Fruit fly (Drosophila melanogaster): ENCODE data around the gene sv.

DNA sequence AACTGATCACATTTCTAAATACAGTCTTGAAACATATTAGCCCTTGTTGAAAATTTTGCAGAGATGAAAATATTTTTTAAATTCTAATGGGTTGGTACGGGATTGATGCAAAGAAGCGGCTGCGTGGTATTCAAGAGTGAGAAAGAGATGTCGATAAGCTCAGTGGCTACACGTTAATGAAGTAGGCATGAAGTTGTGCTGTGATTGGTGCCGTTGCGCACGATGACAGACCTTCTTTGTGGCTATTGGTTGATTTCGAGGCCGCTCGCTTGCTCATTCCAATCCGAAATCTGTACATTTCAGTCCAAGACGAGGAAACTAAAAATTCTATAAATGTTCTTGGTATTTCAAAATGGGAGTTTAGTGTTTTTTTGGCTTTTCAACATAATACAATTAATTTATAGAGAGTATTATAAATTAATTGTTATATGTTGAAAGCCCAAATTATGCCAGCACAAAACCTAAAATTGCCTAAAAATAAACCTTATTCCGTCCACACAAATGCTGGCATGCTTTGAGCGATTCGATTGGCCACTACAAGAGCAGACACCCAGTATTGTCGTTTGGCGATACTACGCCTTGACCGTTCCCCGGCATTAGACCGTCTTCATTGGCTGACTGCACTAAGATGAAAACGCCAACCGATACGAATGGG is 9.1 kb downstream of the sv start:
- TF ChIP-seq CG4496 (GFP tag; IDR thresholded peaks at IDR 0.05), result no peak
- no peak for TF ChIP-seq fd96Ca (GFP tag; IDR thresholded peaks at IDR 0.05)
- no peak for TF ChIP-seq CG13204 (GFP tag; optimal IDR thresholded peaks at IDR 0.05)
- TF ChIP-seq CG14655 (GFP tag; optimal IDR thresholded peaks at IDR 0.05), result no peak
- no peak for TF ChIP-seq EcR (GFP tag; optimal IDR thresholded peaks at IDR 0.05)
- no peak for TF ChIP-seq rn (GFP tag; IDR thresholded peaks at IDR 0.05)
- TF ChIP-seq CG12605 (GFP tag; IDR thresholded peaks at IDR 0.05), result no peak
- TF ChIP-seq CG17806 (tag; optimal IDR thresholded peaks at IDR 0.05), result no peak
